Worm (Caenorhabditis elegans) whole organism, L3 larva: ENCODE results near the gene F19B2.5.

Experiments used
- aly-2 ChIP-seq: fragments of 150-350 bp; optimal IDR thresholded peaks from 2 replicates; lab custom pipeline; 2014; ENCODE audit warnings: missing biosample characterization, missing genetic modification characterization
- ama-1 ChIP-seq: fragments of 150-350 bp; optimal IDR thresholded peaks from 2 replicates; lab custom pipeline; 2018
- ceh-16 ChIP-seq: sonication (generic microtip); optimal IDR thresholded peaks from 2 replicates; lab custom pipeline; 2017; ENCODE audit warnings: missing biosample characterization, missing genetic modification characterization
- ceh-28 ChIP-seq: fragments of 150-350 bp; optimal IDR thresholded peaks from 2 replicates; lab custom pipeline; 2014; ENCODE audit warnings: missing biosample characterization, missing genetic modification reagents, missing genetic modification characterization
- ceh-82 ChIP-seq: fragments of 150-350 bp; optimal IDR thresholded peaks from 2 replicates; lab custom pipeline; 2014; ENCODE audit warnings: missing biosample characterization, missing genetic modification characterization
- ceh-9 ChIP-seq: sonication (generic microtip); optimal IDR thresholded peaks from 2 replicates; lab custom pipeline; 2018; ENCODE audit warnings: missing biosample characterization, missing genetic modification characterization
- daf-12 ChIP-seq: fragments of 150-350 bp; optimal IDR thresholded peaks from 2 replicates; lab custom pipeline; 2014; ENCODE audit warnings: missing biosample characterization, missing genetic modification reagents, missing genetic modification characterization
- egl-27 ChIP-seq: sonication (generic microtip); optimal IDR thresholded peaks from 4 replicates; lab custom pipeline; 2017; ENCODE audit warnings: missing biosample characterization, missing genetic modification reagents, missing genetic modification characterization
- egl-5 ChIP-seq: fragments of 150-350 bp; optimal IDR thresholded peaks from 2 replicates; lab custom pipeline; 2017; ENCODE audit warnings: missing biosample characterization, missing genetic modification reagents, missing genetic modification characterization, inconsistent platforms
- elt-1 ChIP-seq: fragments of 150-350 bp; optimal IDR thresholded peaks from 2 replicates; lab custom pipeline; 2014; ENCODE audit warnings: missing biosample characterization, missing genetic modification characterization
- elt-2 ChIP-seq: sonication (generic microtip); optimal IDR thresholded peaks from 2 replicates; lab custom pipeline; 2016; ENCODE audit warnings: missing genetic modification reagents, mild to moderate bottlenecking, missing genetic modification characterization, missing compliant biosample characterization
- elt-3 ChIP-seq, 3 experiments: fragments of 150-350 bp in 1 of 3; sonication (generic microtip) in 2 of 3; optimal IDR thresholded peaks; 2 replicates in 2 of 3; 4 replicates in 1 of 3; lab custom pipeline; 2014 to 2017; ENCODE audit warnings: missing biosample characterization in 3 of 3, missing genetic modification characterization in 3 of 3
- eor-1 ChIP-seq, 2 experiments: fragments of 150-350 bp; optimal IDR thresholded peaks; 2 replicates each; lab custom pipeline; 2014 to 2018; ENCODE audit warnings: missing biosample characterization in 2 of 2, missing genetic modification characterization in 2 of 2
- fkh-10 ChIP-seq: sonication (generic microtip); optimal IDR thresholded peaks from 2 replicates; lab custom pipeline; 2017; ENCODE audit warnings: missing biosample characterization, missing genetic modification reagents, missing genetic modification characterization
- fos-1 ChIP-seq: fragments of 150-350 bp; optimal IDR thresholded peaks from 2 replicates; lab custom pipeline; 2014; ENCODE audit warnings: missing biosample characterization, missing genetic modification characterization
- hmg-11 ChIP-seq: sonication (generic microtip); optimal IDR thresholded peaks from 2 replicates; lab custom pipeline; 2016; ENCODE audit warnings: missing genetic modification characterization, missing compliant biosample characterization
- jun-1 ChIP-seq: fragments of 150-350 bp; optimal IDR thresholded peaks from 2 replicates; lab custom pipeline; 2014; ENCODE audit warnings: missing biosample characterization, missing genetic modification reagents, missing genetic modification characterization
- lin-15B ChIP-seq: fragments of 150-350 bp; optimal IDR thresholded peaks from 2 replicates; lab custom pipeline; 2014; ENCODE audit warnings: missing biosample characterization, missing genetic modification characterization
- lsy-12 ChIP-seq: sonication (generic microtip); optimal IDR thresholded peaks from 2 replicates; lab custom pipeline; 2016; ENCODE audit warnings: mild to moderate bottlenecking, missing genetic modification characterization, missing compliant biosample characterization
- mdl-1 ChIP-seq: fragments of 150-350 bp; optimal IDR thresholded peaks from 2 replicates; lab custom pipeline; 2014; ENCODE audit warnings: missing biosample characterization, missing genetic modification characterization
- mml-1 ChIP-seq: fragments of 150-350 bp; sonication (generic microtip); optimal IDR thresholded peaks from 3 replicates; lab custom pipeline; 2014; ENCODE audit warnings: missing biosample characterization, missing genetic modification characterization
- nfya-1 ChIP-seq: sonication (generic microtip); optimal IDR thresholded peaks from 2 replicates; lab custom pipeline; 2017; ENCODE audit warnings: missing genetic modification characterization, mild to moderate bottlenecking, missing compliant biosample characterization, antibody characterized with exemption, moderate library complexity; ENCODE audit not compliant: insufficient read depth
- nhr-11 ChIP-seq: fragments of 150-350 bp; optimal IDR thresholded peaks from 2 replicates; lab custom pipeline; 2014; ENCODE audit warnings: missing biosample characterization, missing genetic modification characterization
- nhr-237 ChIP-seq: fragments of 150-350 bp; optimal IDR thresholded peaks from 2 replicates; lab custom pipeline; 2014; ENCODE audit warnings: missing biosample characterization, missing genetic modification characterization
- nhr-28 ChIP-seq: fragments of 150-350 bp; optimal IDR thresholded peaks from 2 replicates; lab custom pipeline; 2014; ENCODE audit warnings: missing biosample characterization, missing genetic modification characterization
- nhr-43 ChIP-seq: sonication (generic microtip); optimal IDR thresholded peaks from 2 replicates; lab custom pipeline; 2016; ENCODE audit warnings: mild to moderate bottlenecking, missing genetic modification characterization, missing compliant biosample characterization; ENCODE audit not compliant: poor library complexity, severe bottlenecking
- nhr-67 ChIP-seq: fragments of 150-350 bp; optimal IDR thresholded peaks from 2 replicates; lab custom pipeline; 2014; ENCODE audit warnings: missing biosample characterization, missing genetic modification characterization
- nhr-76 ChIP-seq: fragments of 150-350 bp; sonication (generic microtip); optimal IDR thresholded peaks from 5 replicates; lab custom pipeline; 2014; ENCODE audit warnings: missing biosample characterization, missing genetic modification characterization
- nhr-77 ChIP-seq: fragments of 150-350 bp; optimal IDR thresholded peaks from 2 replicates; lab custom pipeline; 2014; ENCODE audit warnings: missing biosample characterization, missing genetic modification characterization
- pha-4 ChIP-seq: fragments of 150-350 bp; optimal IDR thresholded peaks from 2 replicates; lab custom pipeline; 2014; ENCODE audit warnings: missing biosample characterization, missing genetic modification reagents, missing genetic modification characterization
- pqm-1 ChIP-seq: fragments of 150-350 bp; optimal IDR thresholded peaks from 2 replicates; lab custom pipeline; 2017; ENCODE audit warnings: missing biosample characterization, missing genetic modification characterization, inconsistent platforms
- tbx-2 ChIP-seq: sonication (generic microtip); optimal IDR thresholded peaks from 2 replicates; lab custom pipeline; 2016; ENCODE audit warnings: mild to moderate bottlenecking, missing genetic modification characterization, missing compliant biosample characterization
- unc-62 ChIP-seq: fragments of 150-350 bp; sonication (generic microtip); optimal IDR thresholded peaks from 4 replicates; lab custom pipeline; 2014; ENCODE audit warnings: missing biosample characterization, missing genetic modification reagents, missing genetic modification characterization
- ztf-11 ChIP-seq: fragments of 150-350 bp; optimal IDR thresholded peaks from 2 replicates; lab custom pipeline; 2014; ENCODE audit warnings: missing biosample characterization, missing genetic modification characterization
- ztf-4 ChIP-seq: fragments of 150-350 bp; optimal IDR thresholded peaks from 2 replicates; lab custom pipeline; 2014; ENCODE audit warnings: missing biosample characterization, missing genetic modification characterization

F19B2.5 gene

DNA sequence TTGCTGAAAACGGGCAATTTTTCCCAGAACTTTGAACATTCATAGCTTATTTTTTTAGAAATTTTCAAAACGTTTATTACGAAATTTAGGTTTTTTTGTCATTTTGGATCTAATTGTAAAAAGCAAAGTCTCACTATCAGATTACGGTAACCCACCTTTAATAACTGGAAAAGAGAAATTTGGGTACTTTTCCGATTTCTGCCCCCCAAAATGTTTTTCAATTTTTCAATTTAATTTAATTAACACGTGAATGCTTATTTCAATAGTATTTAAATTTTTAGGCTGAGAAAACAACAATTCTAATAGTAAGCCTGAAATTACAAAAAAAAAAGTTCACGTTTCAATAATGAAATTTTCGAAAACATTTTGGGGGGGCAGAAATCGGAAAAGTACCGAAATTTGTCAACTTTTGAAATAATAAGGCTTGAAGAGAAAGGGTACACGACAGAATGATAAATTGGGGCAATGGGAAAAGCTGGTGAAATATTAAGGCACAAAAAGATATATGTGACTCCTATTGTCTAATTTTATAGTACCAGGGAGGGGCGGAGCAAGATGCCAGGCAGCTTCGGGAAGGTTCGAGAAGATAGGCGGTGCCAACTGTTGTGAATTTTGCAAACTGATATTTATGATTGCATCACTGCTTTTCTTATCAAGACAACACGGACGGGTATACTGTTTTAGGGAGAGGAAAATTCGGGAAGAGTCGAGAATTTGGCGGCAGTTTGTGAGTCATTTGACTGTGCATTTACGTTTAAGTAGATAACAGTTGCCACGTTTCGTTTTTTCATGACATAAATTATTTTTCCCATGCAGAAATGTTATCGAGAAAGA, at the start of gene F19B2.5:
F19B2.5 (minus strand) TSS at position 107 of the 834 bp plus-strand sequence.
- TF ChIP-seq mml-1 (tag; lab: Kevin White, UChicago) (no peak), lsy-12 (tag; lab: Kevin White, UChicago) (peak; percentile 77), tbx-2 (tag; lab: Kevin White, UChicago) (no peak), ztf-11 (tag; lab: Kevin White, UChicago) (no peak), ceh-9 (no peak), fkh-10 (GFP tag; lab: Kevin White, UChicago) (no peak), ceh-82 (no peak), ceh-28 (no peak), nhr-76 (tag; lab: Kevin White, UChicago) (no peak), nhr-28 (tag; lab: Kevin White, UChicago) (no peak), egl-27 (tag; lab: Kevin White, UChicago) (no peak), ama-1 (lab: Kevin White, UChicago) (peak; percentile 89), pha-4 (peak; percentile 43), unc-62 (GFP tag; lab: Kevin White, UChicago) (no peak), jun-1 (peak; percentile 74), aly-2 (no peak), mdl-1 (no peak), elt-3 (tag; optimal IDR thresholded peaks at IDR 0.05; lab: Kevin White, UChicago) (no peak), nhr-67 (no peak), daf-12 (tag; lab: Kevin White, UChicago) (no peak), pqm-1 (tag; lab: Kevin White, UChicago) (peak; percentile 73), nhr-43 (tag; lab: Kevin White, UChicago) (no peak), eor-1 (tag; optimal IDR thresholded peaks at IDR 0.05; lab: Kevin White, UChicago) (no peak), elt-2 (tag; lab: Kevin White, UChicago) (peak; percentile 99), elt-1 (tag; lab: Kevin White, UChicago) (no peak), egl-5 (tag; lab: Kevin White, UChicago) (no peak), nhr-77 (no peak), fos-1 (peak; percentile 8), nfya-1 (tag; lab: Kevin White, UChicago) (peak; percentile 13)

DNA sequence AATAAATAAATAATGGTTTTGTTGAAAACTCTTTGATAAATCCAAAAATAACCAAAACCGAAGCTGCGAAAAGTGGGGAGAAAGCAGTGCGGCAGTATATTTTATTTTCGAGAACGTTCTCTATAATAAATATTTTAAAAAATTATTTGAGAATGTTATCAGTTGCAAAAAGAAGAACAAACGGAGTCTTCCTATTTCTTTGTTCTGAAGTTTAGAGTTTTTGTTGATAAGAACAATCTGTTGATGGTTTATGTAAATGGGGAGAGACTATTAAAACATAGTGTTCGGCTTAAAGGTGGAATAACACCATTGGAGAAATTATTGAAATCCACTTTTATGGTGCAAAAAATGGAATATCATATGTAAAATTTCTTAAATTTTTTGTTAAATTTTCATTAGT, 49.1 kb upstream of the F19B2.5 start:
- peak; percentile 47 for TF ChIP-seq pqm-1 (tag; lab: Kevin White, UChicago)
- peak; percentile 12 for TF ChIP-seq pha-4
- TF ChIP-seq mdl-1: no peak
- peak; percentile 66 for TF ChIP-seq elt-2 (tag; lab: Kevin White, UChicago)

DNA sequence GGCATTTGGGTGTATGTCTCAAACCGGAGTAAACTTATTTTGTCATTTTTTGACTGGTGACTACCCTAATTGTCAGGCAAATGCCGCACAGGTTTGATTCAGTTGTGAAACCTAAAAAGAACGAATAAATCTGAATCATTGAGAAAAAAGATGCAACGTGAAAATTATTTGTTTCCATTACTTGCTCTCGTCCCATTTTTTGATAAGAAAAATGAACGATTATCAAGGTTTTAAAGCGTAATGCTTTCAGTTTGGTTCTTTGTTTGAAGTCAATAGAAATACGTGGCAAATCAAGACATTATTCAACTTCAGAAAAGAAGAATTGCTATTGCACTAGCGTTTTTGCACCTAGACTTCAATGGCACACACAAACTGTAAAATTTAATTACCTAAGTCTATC, 48.6 kb upstream of the F19B2.5 start, which contains the start of gene Y113G7B.12:
Y113G7B.12 (minus strand) TSS at position 101 of the 400 bp plus-strand sequence.
- TF ChIP-seq egl-5 (tag; lab: Kevin White, UChicago) (no peak), hmg-11 (tag; lab: Kevin White, UChicago) (no peak), ztf-4 (tag; lab: Kevin White, UChicago) (no peak), fkh-10 (GFP tag; lab: Kevin White, UChicago) (no peak), tbx-2 (tag; lab: Kevin White, UChicago) (no peak)

DNA sequence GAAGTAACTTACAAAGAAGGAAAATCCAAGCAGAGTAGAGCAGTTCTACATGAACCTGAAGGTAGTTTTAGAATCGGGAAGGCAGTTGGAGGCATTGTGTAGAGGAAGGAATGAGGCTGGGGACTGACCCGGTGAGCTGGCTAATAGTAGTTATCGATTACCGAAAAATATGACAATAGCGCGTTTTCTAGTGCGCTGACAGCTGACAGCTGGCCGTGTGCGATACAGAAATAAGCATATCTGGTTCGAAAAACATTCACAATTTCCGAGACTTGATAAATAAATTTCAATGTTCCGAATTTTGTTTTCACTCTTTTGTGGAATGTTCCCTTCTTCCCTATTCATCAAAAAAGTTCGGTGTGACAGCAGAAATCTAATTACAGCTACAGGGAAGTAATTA, 42.1 kb upstream of the F19B2.5 start, which contains the start of the genes fbxb-59 and srbc-34:
fbxb-59 (minus strand) TSS at position 101 of the 400 bp plus-strand sequence.
srbc-34 (plus strand) TSS at position 233 of the 400 bp plus-strand sequence.
- no peak for TF ChIP-seq ztf-11 (tag; lab: Kevin White, UChicago)
- no peak for TF ChIP-seq nhr-237 (tag; lab: Kevin White, UChicago)
- TF ChIP-seq elt-1 (tag; lab: Kevin White, UChicago): no peak
- TF ChIP-seq fos-1: no peak
- no peak for TF ChIP-seq tbx-2 (tag; lab: Kevin White, UChicago)
- no peak for TF ChIP-seq egl-27 (tag; lab: Kevin White, UChicago)
- no peak for TF ChIP-seq nhr-43 (tag; lab: Kevin White, UChicago)
- no peak for TF ChIP-seq nhr-11 (tag; lab: Kevin White, UChicago)
- no peak for TF ChIP-seq mml-1 (tag; lab: Kevin White, UChicago)
- no peak for TF ChIP-seq daf-12 (tag; lab: Kevin White, UChicago)
- no peak for TF ChIP-seq ceh-16
- TF ChIP-seq fkh-10 (GFP tag; lab: Kevin White, UChicago): no peak
- TF ChIP-seq aly-2: no peak
- TF ChIP-seq elt-3 (tag; optimal IDR thresholded peaks at IDR 0.05; lab: Kevin White, UChicago): no peak
- no peak for TF ChIP-seq jun-1
- no peak for TF ChIP-seq ztf-4 (tag; lab: Kevin White, UChicago)
- TF ChIP-seq pha-4: no peak
- no peak for TF ChIP-seq lin-15B (tag; lab: Kevin White, UChicago)
- TF ChIP-seq ceh-9: no peak
